Fruit fly (Drosophila melanogaster): ENCODE data around the gene Rpn5.
A peak's percentile ranks its signal among the peaks of the same experiment; 100 is the strongest.

The Rpn5 gene

DNA sequence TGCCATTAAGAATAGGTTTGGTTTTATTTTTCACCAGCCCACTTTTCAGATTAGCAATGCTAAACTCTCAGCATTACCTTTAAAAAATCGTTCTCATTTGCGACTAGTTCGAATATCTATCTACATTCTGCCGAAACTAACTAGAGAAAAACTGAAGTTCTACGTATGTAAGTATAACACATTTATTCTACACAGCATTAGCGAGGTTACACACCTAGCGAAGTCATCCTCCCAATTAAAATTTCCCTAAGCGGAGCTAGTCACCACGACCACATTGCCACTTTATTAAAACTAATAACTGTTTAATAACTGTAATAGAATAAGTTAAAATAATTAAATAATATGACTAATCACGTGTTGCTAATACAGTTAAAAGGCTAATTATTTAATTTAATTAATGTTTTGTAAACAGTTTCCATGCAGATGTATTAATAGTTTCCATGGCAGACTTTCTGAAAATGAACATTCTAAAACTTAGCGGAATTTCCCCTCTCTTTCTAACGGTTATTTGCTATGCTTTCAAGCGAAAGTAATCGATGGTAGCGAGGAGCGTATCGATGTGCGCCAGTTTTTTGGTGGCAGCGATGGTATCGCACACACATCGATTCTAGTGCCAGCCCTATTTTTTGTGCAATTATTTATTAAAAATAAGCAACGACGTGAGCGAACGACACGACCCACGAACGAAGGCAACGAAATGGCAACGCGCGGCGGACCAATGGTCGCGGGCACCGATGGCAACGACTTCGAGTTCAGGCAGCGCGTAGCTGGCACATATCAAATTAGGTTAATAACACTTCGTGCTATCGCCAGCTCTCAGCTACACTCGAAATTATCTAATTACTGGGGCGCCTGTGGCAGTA is 10.3 kb upstream of the Rpn5 start, which contains the start of gene jagn (continued):
- TF ChIP-seq al (GFP tag; IDR thresholded peaks at IDR 0.05) (peak; percentile 61), CG10979 (tag; optimal IDR thresholded peaks at IDR 0.05) (peak; percentile 31), org-1 (GFP tag; optimal IDR thresholded peaks at IDR 0.05) (no peak), zf30C (GFP tag; optimal IDR thresholded peaks at IDR 0.05) (no peak), bowl (GFP tag; IDR thresholded peaks at IDR 0.05) (no peak), CG1832 (GFP tag; optimal IDR thresholded peaks at IDR 0.05) (peak; percentile 14), CG16779 (GFP tag; IDR thresholded peaks at IDR 0.05) (0 out of 2 replicates have a peak, but pooled peaks have one; percentile 27), gcm (GFP tag; optimal IDR thresholded peaks at IDR 0.05) (no peak), row (GFP tag; IDR thresholded peaks at IDR 0.05) (peak; percentile 71), kni (GFP tag; optimal IDR thresholded peaks at IDR 0.05) (peak; percentile 77), Oli (tag; optimal IDR thresholded peaks at IDR 0.05) (peak; percentile 34), CG10274 (GFP tag; optimal IDR thresholded peaks at IDR 0.05) (no peak), danr (GFP tag; IDR thresholded peaks at IDR 0.05) (no peak), CG15696 (tag; optimal IDR thresholded peaks at IDR 0.05) (peak; percentile 13), CG7987 (GFP tag; optimal IDR thresholded peaks at IDR 0.05) (peak; percentile 78), Hey (tag; optimal IDR thresholded peaks at IDR 0.05) (no peak), Dip3 (GFP tag; optimal IDR thresholded peaks at IDR 0.05) (peak; percentile 75), pho (GFP tag; optimal IDR thresholded peaks at IDR 0.05) (peak; percentile 81), jing (GFP tag; optimal IDR thresholded peaks at IDR 0.05) (no peak), CG9727 (GFP tag; optimal IDR thresholded peaks at IDR 0.05) (peak; percentile 75), Side (GFP tag; optimal IDR thresholded peaks at IDR 0.05) (peak; percentile 59), inv (GFP tag; IDR thresholded peaks at IDR 0.05; ENCODE audit: partially characterized antibody) (peak; percentile 100), en (GFP tag; optimal IDR thresholded peaks at IDR 0.05) (no peak), Sin3A (optimal IDR thresholded peaks at IDR 0.05) (peak; percentile 75), Ets97D (GFP tag; optimal IDR thresholded peaks at IDR 0.05) (peak; percentile 97), Max (GFP tag; optimal IDR thresholded peaks at IDR 0.05) (peak; percentile 54), CG12769 (tag; optimal IDR thresholded peaks at IDR 0.05) (no peak), Mes4 (GFP tag; optimal IDR thresholded peaks at IDR 0.05) (peak; percentile 56), Mad (GFP tag; optimal IDR thresholded peaks at IDR 0.05) (peak; percentile 41), otp (GFP tag; IDR thresholded peaks at IDR 0.05) (peak; percentile 68; the same call in 2 of the 3 replicates), amos (GFP tag; IDR thresholded peaks at IDR 0.05; ENCODE audit: partially characterized antibody) (peak; percentile 100), Gug (GFP tag; IDR thresholded peaks at IDR 0.05) (peak; percentile 93), CG4707 (GFP tag; optimal IDR thresholded peaks at IDR 0.05) (no peak), CG10209 (GFP tag; optimal IDR thresholded peaks at IDR 0.05) (peak; percentile 26), Dll (GFP tag; IDR thresholded peaks at IDR 0.05; ENCODE audit: partially characterized antibody) (peak; percentile 99), p53 (GFP tag; optimal IDR thresholded peaks at IDR 0.05) (peak; percentile 14), bsh (GFP tag; optimal IDR thresholded peaks at IDR 0.05) (peak in 1 of 2 experiments; percentile 37), CG17612 (GFP tag; IDR thresholded peaks at IDR 0.05) (no peak), MBD-R2 (GFP tag; IDR thresholded peaks at IDR 0.05) (peak; percentile 80), CG16813 (GFP tag; IDR thresholded peaks at IDR 0.05; ENCODE audit: partially characterized antibody) (peak; percentile 100), gsb (GFP tag; IDR thresholded peaks at IDR 0.05) (peak; percentile 57), ase (GFP tag; IDR thresholded peaks at IDR 0.05) (no peak), kah (GFP tag; optimal IDR thresholded peaks at IDR 0.05) (no peak), knrl (GFP tag; IDR thresholded peaks at IDR 0.05; ENCODE audit: partially characterized antibody) (peak; percentile 100), pan (optimal IDR thresholded peaks at IDR 0.05) (no peak), pan (GFP tag; optimal IDR thresholded peaks at IDR 0.05 in 1 of 2, IDR thresholded peaks at IDR 0.05 in 1 of 2) (peak in 1 of 2 experiments; percentile 63), cad (GFP tag; optimal IDR thresholded peaks at IDR 0.05) (no peak), chm (GFP tag; IDR thresholded peaks at IDR 0.05) (peak; percentile 71), cato (GFP tag; optimal IDR thresholded peaks at IDR 0.05; ENCODE audit: borderline replicate concordance) (no peak)

Measured in whole organism, embryonic.